Fruit fly (Drosophila melanogaster) whole organism, embryonic: ENCODE data around the gene CG42237.

Experiments
- Atf-2 ChIP-seq: fragments of 200-800 bp; sonication (Bioruptor generic); optimal IDR thresholded peaks from 2 replicates; lab custom pipeline; 2016; ENCODE audit warnings: missing biosample characterization, missing genetic modification characterization
- Dip3 ChIP-seq: fragments of 200-800 bp; sonication (Bioruptor generic); optimal IDR thresholded peaks from 3 replicates; lab custom pipeline; 2016; ENCODE audit warnings: missing biosample characterization, missing genetic modification characterization
- Nf-YB ChIP-seq: fragments of 200-800 bp; sonication (Bioruptor generic); optimal IDR thresholded peaks from 3 replicates; lab custom pipeline; 2019; ENCODE audit warnings: missing biosample characterization, mild to moderate bottlenecking, missing genetic modification characterization, moderate library complexity
- chif ChIP-seq, 2 experiments: fragments of 200-800 bp; sonication (Bioruptor generic); optimal IDR thresholded peaks; 3 replicates each; lab custom pipeline; 2016; ENCODE audit warnings: missing biosample characterization in 2 of 2, missing genetic modification characterization in 2 of 2
- p53 ChIP-seq: fragments of 200-800 bp; sonication (Bioruptor generic); optimal IDR thresholded peaks from 2 replicates; lab custom pipeline; 2016; ENCODE audit warnings: missing biosample characterization, missing genetic modification characterization

dm6 chrX:13145858-13146257 is 30.9 kb downstream of the CG42237 start:
- TF ChIP-seq Nf-YB (GFP tag; lab: Kevin White, UChicago): no peak
- TF ChIP-seq Atf-2 (GFP tag; lab: Kevin White, UChicago): no peak
- no peak for TF ChIP-seq Dip3 (GFP tag; lab: Kevin White, UChicago)
- TF ChIP-seq chif (GFP tag; optimal IDR thresholded peaks at IDR 0.05; lab: Kevin White, UChicago): no peak
- no peak for TF ChIP-seq p53 (GFP tag; lab: Kevin White, UChicago)
